Worm (Caenorhabditis elegans): Measurements from ENCODE around the gene F39F10.3.

The F39F10.3 gene

DNA sequence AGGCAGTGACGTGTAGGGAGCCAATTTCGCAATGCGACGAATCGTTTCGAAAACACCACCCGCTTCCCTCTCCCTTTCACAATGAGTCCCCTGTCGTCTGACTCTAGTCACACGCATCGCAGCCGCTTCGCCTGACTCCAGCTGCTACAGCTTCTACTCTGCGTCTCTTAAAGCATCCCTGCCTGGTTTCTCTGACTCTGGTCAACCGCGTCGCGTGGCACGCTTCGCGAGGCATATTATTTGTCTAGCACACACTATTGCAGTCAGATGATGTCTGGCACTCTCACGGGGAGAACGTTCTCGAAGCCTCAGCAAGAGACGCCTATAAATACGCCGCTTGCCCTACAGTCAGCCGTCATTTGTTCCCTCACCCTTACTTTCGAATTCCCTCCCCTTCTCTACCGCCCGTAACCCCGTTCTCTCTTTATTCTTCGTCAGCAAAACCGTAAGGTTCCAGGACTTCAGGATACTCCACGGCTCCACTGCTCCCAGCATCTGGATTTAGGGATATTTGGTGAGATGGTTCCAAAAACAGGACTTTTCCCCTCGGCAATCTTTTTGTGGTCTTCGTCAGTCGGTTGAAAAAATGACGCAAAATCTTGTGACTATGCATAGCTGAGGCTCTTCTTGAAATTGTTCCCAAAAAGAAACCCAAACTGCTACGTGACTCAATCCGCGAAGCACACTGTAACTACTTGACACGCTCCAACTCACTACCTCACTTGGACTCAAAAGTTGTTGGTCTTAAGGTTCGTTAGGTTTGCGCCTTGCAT lies 38.0 kb downstream of the F39F10.3 start (continued):
- TF ChIP-seq him-1 (tag; optimal IDR thresholded peaks at IDR 0.05) = no peak
- peak; percentile 97 for TF ChIP-seq madf-3 (GFP tag; IDR thresholded peaks at IDR 0.05)
- peak; percentile 67 for TF ChIP-seq egrh-3 (GFP tag; IDR thresholded peaks at IDR 0.05)
- peak; percentile 96 for TF ChIP-seq nfyb-1 (GFP tag; IDR thresholded peaks at IDR 0.05)
- peak; percentile 91 for TF ChIP-seq pbrm-1 (GFP tag; IDR thresholded peaks at IDR 0.05)
- peak; percentile 93 for TF ChIP-seq K11D2.4 (GFP tag; IDR thresholded peaks at IDR 0.05)
- peak; percentile 91 for TF ChIP-seq gei-17 (GFP tag; optimal IDR thresholded peaks at IDR 0.05)
- TF ChIP-seq F23B12.7 (tag; optimal IDR thresholded peaks at IDR 0.05; ENCODE audit: insufficient read depth) = no peak
- TF ChIP-seq F49E8.2 (tag; optimal IDR thresholded peaks at IDR 0.05; ENCODE audit: insufficient read depth) = no peak
- peak; percentile 81 for TF ChIP-seq pha-4 (tag; optimal IDR thresholded peaks at IDR 0.05)
- no peak for TF ChIP-seq madf-8 (GFP tag; conservative IDR thresholded peaks at IDR 0.05)
- no peak for TF ChIP-seq Y53F4B.3 (GFP tag; IDR thresholded peaks at IDR 0.05)
- peak; percentile 97 for TF ChIP-seq ceh-27 (GFP tag; optimal IDR thresholded peaks at IDR 0.05)
- TF ChIP-seq hlh-12 (tag; optimal IDR thresholded peaks at IDR 0.05) = peak; percentile 3
- TF ChIP-seq D2030.7 (GFP tag; IDR thresholded peaks at IDR 0.05) = no peak
- peak; percentile 87 for TF ChIP-seq mel-28 (tag; optimal IDR thresholded peaks at IDR 0.05; ENCODE audit: borderline replicate concordance)
- TF ChIP-seq mcd-1 (GFP tag; IDR thresholded peaks at IDR 0.05) = peak; percentile 85
- no peak for TF ChIP-seq Y79H2A.3 (GFP tag; conservative IDR thresholded peaks at IDR 0.05)
- peak; percentile 93 for TF ChIP-seq madf-10 (tag; optimal IDR thresholded peaks at IDR 0.05)
- TF ChIP-seq efl-1 (GFP tag; optimal IDR thresholded peaks at IDR 0.05) = no peak
- TF ChIP-seq F55B11.4 (tag; optimal IDR thresholded peaks at IDR 0.05; ENCODE audit: borderline replicate concordance, insufficient read depth) = no peak
- peak; percentile 34 for TF ChIP-seq rpc-1 (optimal IDR thresholded peaks at IDR 0.05)
- no peak for TF ChIP-seq rpc-1 (tag; optimal IDR thresholded peaks at IDR 0.05)
- peak; percentile 77 for TF ChIP-seq ztf-22 (GFP tag; optimal IDR thresholded peaks at IDR 0.05)
- TF ChIP-seq B0019.2 (GFP tag; conservative IDR thresholded peaks at IDR 0.05) = no peak
- TF ChIP-seq C06A6.2 (GFP tag; conservative IDR thresholded peaks at IDR 0.05) = peak; percentile 95; the same call in 1 of the 2 replicates
- no peak for TF ChIP-seq snpc-3.4 (tag; optimal IDR thresholded peaks at IDR 0.05)
- TF ChIP-seq die-1 (tag; optimal IDR thresholded peaks at IDR 0.05) = peak; percentile 47
- 0 out of 2 replicates have a peak, but pooled peaks have one; percentile 19 for TF ChIP-seq ztf-6 (GFP tag; IDR thresholded peaks at IDR 0.05)
- TF ChIP-seq ZK185.1 (tag; optimal IDR thresholded peaks at IDR 0.05; ENCODE audit: poor library complexity, severe bottlenecking) = peak; percentile 73
- no peak for TF ChIP-seq bed-2 (GFP tag; IDR thresholded peaks at IDR 0.05)
- TF ChIP-seq dpl-1 (GFP tag; optimal IDR thresholded peaks at IDR 0.05) = peak; percentile 23
- peak; percentile 32 for TF ChIP-seq ets-4 (GFP tag; optimal IDR thresholded peaks at IDR 0.05)
- peak; percentile 98 for TF ChIP-seq K12H6.12 (tag; optimal IDR thresholded peaks at IDR 0.05)
- peak; percentile 56 for TF ChIP-seq ztf-18 (tag; optimal IDR thresholded peaks at IDR 0.05)
- peak; percentile 88 to 93 for TF ChIP-seq let-607 (tag; optimal IDR thresholded peaks at IDR 0.05)
- TF ChIP-seq nhr-90 (tag; optimal IDR thresholded peaks at IDR 0.05) = peak; percentile 63
- no peak for TF ChIP-seq nfya-2 (GFP tag; IDR thresholded peaks at IDR 0.05)
- TF ChIP-seq lsl-1 (GFP tag; optimal IDR thresholded peaks at IDR 0.05) = no peak
- peak; percentile 27 for TF ChIP-seq akir-1 (GFP tag; optimal IDR thresholded peaks at IDR 0.05)
- TF ChIP-seq mes-4 (tag; optimal IDR thresholded peaks at IDR 0.05) = no peak
- peak; percentile 67 for TF ChIP-seq rcor-1 (GFP tag; IDR thresholded peaks at IDR 0.05)
- peak; percentile 49 for TF ChIP-seq mxl-1 (tag; optimal IDR thresholded peaks at IDR 0.05)
- TF ChIP-seq madf-6 (GFP tag; IDR thresholded peaks at IDR 0.05) = peak; percentile 11; the same call in 1 of the 2 replicates
- TF ChIP-seq unc-62 (GFP tag; optimal IDR thresholded peaks at IDR 0.05) = peak; percentile 85
- no peak for TF ChIP-seq nfya-1 (tag; optimal IDR thresholded peaks at IDR 0.05; ENCODE audit: borderline replicate concordance, insufficient read depth)
- peak; percentile 42 for TF ChIP-seq lin-54 (GFP tag; optimal IDR thresholded peaks at IDR 0.05)

All from whole organism, young adult.